Worm (Caenorhabditis elegans) whole organism, midembryonic: ENCODE measurements around the gene letm-1.

ENCODE experiments used
- T22C8.4 ChIP-seq: fragments of 200-800 bp; sonication (Bioruptor generic); IDR thresholded peaks from 2 replicates; pipeline ENCODE4 v1.3.6; 2022; ENCODE audit warnings: missing genetic modification characterization, missing compliant biosample characterization
- cog-1 ChIP-seq: sonication (generic microtip); optimal IDR thresholded peaks from 2 replicates; lab custom pipeline; 2016; ENCODE audit warnings: missing genetic modification characterization, missing compliant biosample characterization
- flt-1 ChIP-seq: fragments of 200-800 bp; sonication (Bioruptor generic); IDR thresholded peaks from 2 replicates; pipeline ENCODE4 v1.3.6; 2022; ENCODE audit warnings: missing genetic modification characterization, missing compliant biosample characterization
- klf-2 ChIP-seq: fragments of 200-800 bp; sonication (Bioruptor generic); conservative IDR thresholded peaks from 2 replicates; pipeline ENCODE4 v1.3.6; 2022; ENCODE audit warnings: missing genetic modification reagents, missing genetic modification characterization, missing compliant biosample characterization
- med-1 ChIP-seq: sonication (generic microtip); optimal IDR thresholded peaks from 2 replicates; lab custom pipeline; 2017; ENCODE audit warnings: missing genetic modification characterization, mild to moderate bottlenecking, missing compliant biosample characterization, antibody characterized with exemption, missing genetic modification reagents; ENCODE audit not compliant: insufficient read depth
- ref-1 ChIP-seq: fragments of 200-800 bp; sonication (Bioruptor generic); conservative IDR thresholded peaks from 2 replicates; pipeline ENCODE4 v1.3.6; 2022; ENCODE audit warnings: missing genetic modification reagents, missing genetic modification characterization, missing compliant biosample characterization
- tab-1 ChIP-seq: fragments of 200-800 bp; sonication (Bioruptor generic); IDR thresholded peaks from 2 replicates; pipeline ENCODE4 v1.3.6; 2022; ENCODE audit warnings: missing genetic modification characterization, missing compliant biosample characterization
- ztf-23 ChIP-seq: fragments of 200-800 bp; sonication (Bioruptor generic); IDR thresholded peaks from 2 replicates; pipeline ENCODE4 v1.3.6; 2022; ENCODE audit warnings: missing genetic modification reagents, missing genetic modification characterization, missing compliant biosample characterization
- ztf-29 ChIP-seq: fragments of 200-800 bp; sonication (Bioruptor generic); IDR thresholded peaks from 2 replicates; pipeline ENCODE4 v1.3.6; 2022; ENCODE audit warnings: missing genetic modification reagents, missing genetic modification characterization, missing compliant biosample characterization

The letm-1 gene

ce11 chrV:13636411-13636810, 24.6 kb upstream of the letm-1 start:
- no peak for TF ChIP-seq tab-1
- TF ChIP-seq ztf-23 (GFP tag; lab: Robert Waterston, UW) = no peak
- no peak for TF ChIP-seq T22C8.4

- no peak for TF ChIP-seq ztf-23 (GFP tag; lab: Robert Waterston, UW)
- no peak for TF ChIP-seq flt-1 (GFP tag; lab: Robert Waterston, UW)
- TF ChIP-seq cog-1 (tag; lab: Kevin White, UChicago) = no peak
- no peak for TF ChIP-seq ref-1
- no peak for TF ChIP-seq ztf-29 (GFP tag; lab: Robert Waterston, UW)
Observed at ce11 chrV:13638040-13638439, 23.0 kb upstream of the letm-1 start.

ce11 chrV:13645848-13646578, 15.0 kb upstream of the letm-1 start:
- TF ChIP-seq ztf-29 (GFP tag; lab: Robert Waterston, UW) = peak; percentile 47; the same call in 1 of the 2 replicates
- TF ChIP-seq ztf-23 (GFP tag; lab: Robert Waterston, UW) = peak; percentile 51; the same call in 1 of the 2 replicates
- TF ChIP-seq med-1 (GFP tag; lab: Kevin White, UChicago) = no peak
- peak; percentile 31 for TF ChIP-seq flt-1 (GFP tag; lab: Robert Waterston, UW)
- TF ChIP-seq klf-2 (GFP tag; lab: Robert Waterston, UW) = peak; percentile 70
- TF ChIP-seq cog-1 (tag; lab: Kevin White, UChicago) = no peak
- TF ChIP-seq T22C8.4 = no peak
- peak; percentile 68; the same call in 1 of the 2 replicates for TF ChIP-seq tab-1
- TF ChIP-seq ref-1 = no peak; the same call in 1 of the 2 replicates

DNA sequence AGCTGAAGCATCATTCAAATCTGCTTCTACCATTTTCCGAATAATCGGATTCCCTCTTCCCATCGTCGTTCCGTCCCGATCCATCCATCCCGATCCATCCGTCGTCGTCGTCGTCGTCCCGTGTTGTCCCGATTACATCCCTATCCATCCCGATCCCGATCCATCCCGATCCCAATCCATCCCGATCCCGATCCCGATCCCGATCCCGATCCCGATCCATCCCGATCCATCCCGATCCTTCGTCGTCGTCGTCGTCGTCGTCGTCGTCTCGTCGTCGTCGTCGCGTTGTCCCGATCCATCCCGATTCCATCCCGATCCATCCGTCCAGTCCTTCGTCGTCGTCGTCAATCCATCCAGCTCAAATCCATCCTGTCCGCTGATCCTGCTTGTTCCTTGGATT, 13.9 kb upstream of the letm-1 start:
- TF ChIP-seq ztf-29 (GFP tag; lab: Robert Waterston, UW) (no peak), flt-1 (GFP tag; lab: Robert Waterston, UW) (no peak), cog-1 (tag; lab: Kevin White, UChicago) (no peak), klf-2 (GFP tag; lab: Robert Waterston, UW) (no peak), T22C8.4 (no peak), med-1 (GFP tag; lab: Kevin White, UChicago) (no peak), tab-1 (no peak), ztf-23 (GFP tag; lab: Robert Waterston, UW) (no peak), ref-1 (no peak)

DNA sequence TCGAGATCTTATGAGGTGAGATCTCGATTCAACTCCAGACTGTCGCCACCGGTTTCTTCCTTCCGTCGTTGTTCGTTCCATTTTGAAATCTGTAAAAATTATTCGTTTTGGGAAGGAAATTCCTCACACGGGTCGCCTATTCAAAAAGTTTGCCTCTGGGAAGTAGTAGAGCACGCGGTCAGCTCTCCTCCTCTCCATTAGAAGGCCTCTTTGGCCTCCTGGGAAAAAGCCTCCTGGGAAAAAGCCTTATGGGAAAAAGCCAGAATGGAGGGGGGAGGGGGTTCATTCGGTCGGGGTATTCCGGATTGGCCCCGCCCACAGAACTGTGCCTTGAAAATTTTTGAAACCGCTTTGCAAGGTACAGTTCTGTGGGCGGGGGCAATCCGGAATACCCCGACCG, 13.4 kb upstream of the letm-1 start:
- no peak for TF ChIP-seq cog-1 (tag; lab: Kevin White, UChicago)
- TF ChIP-seq klf-2 (GFP tag; lab: Robert Waterston, UW) = no peak
- no peak for TF ChIP-seq ztf-23 (GFP tag; lab: Robert Waterston, UW)
- no peak for TF ChIP-seq flt-1 (GFP tag; lab: Robert Waterston, UW)
- TF ChIP-seq ztf-29 (GFP tag; lab: Robert Waterston, UW) = no peak
- TF ChIP-seq med-1 (GFP tag; lab: Kevin White, UChicago) = no peak
- TF ChIP-seq T22C8.4 = no peak
- TF ChIP-seq ref-1 = no peak
- no peak for TF ChIP-seq tab-1

DNA sequence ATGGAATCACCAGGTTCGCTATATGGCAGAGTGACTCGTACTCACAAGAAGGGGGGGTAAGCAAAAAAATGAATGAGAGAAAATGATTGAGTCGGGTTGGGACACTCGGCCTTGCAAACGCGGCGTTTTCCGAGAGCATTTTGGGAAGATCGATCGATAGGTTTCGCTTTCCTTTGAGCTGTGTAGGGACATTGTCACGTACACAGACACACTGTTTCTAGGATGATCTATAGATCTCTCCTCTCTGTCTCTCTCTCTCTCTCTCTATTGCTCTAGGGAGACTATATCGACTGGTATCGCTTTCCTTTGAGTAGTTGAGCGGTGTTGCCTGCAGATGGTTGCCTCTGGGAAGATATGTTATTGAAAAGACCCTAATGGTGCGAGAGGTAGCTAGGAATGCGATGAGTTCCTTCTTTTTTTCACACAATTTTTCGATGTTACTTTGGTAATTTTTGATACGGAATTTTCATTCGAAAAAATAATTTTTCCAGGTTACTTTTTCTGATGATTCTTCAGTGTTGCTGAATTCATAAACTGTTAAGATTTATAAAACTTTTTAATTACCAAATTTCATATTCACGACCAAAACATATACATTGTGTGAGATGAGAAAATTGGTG, 11.2 kb upstream of the letm-1 start, which contains the start of gene H37A05.4:
TSS of gene H37A05.4 (minus strand) at position 51 of the 620 bp plus-strand sequence.
- TF ChIP-seq klf-2 (GFP tag; lab: Robert Waterston, UW) (no peak), T22C8.4 (no peak), flt-1 (GFP tag; lab: Robert Waterston, UW) (no peak), ztf-23 (GFP tag; lab: Robert Waterston, UW) (no peak), ref-1 (no peak), cog-1 (tag; lab: Kevin White, UChicago) (no peak), tab-1 (no peak), med-1 (GFP tag; lab: Kevin White, UChicago) (no peak), ztf-29 (GFP tag; lab: Robert Waterston, UW) (no peak)

DNA sequence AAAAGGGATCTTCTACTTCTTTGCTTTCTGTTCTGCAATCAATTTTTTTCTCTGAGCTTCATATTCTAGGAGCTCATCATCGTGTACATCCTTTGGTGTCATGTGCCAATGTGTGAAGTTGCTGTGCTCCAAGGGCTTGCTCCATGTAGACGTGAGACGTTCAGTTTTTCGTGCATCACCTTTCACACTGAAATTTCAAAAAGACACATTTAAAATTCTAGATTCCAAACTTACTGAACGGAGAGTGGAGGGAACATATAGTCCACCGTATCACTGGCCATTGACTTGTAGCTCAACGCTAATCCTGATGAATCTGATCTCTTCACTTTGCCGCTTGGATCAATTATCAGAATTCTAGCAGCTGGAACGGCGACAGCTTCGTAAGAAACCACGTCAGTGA, 10.3 kb upstream of the letm-1 start:
- TF ChIP-seq ztf-29 (GFP tag; lab: Robert Waterston, UW) (no peak), flt-1 (GFP tag; lab: Robert Waterston, UW) (no peak), ref-1 (no peak), cog-1 (tag; lab: Kevin White, UChicago) (no peak), T22C8.4 (no peak), klf-2 (GFP tag; lab: Robert Waterston, UW) (no peak), ztf-23 (GFP tag; lab: Robert Waterston, UW) (no peak), tab-1 (no peak), med-1 (GFP tag; lab: Kevin White, UChicago) (no peak)

DNA sequence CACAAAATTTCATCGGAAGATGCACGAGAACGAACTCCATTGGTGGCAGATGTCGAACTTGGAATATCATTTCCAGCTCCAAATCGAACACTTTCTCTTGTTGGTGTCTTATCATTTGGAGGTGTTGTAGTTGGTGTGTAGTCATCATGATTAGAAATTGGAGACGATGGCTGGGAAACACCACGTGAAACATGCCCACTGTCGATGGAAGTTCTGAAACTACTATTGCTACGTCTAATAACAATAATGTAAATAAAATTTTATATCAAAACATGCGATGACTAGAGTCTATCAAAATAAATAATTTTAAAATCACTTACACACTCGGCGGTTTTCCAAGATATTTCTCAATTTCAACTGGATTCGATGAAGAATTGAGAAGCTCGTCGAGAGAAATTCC, 8.7 kb upstream of the letm-1 start:
- TF ChIP-seq T22C8.4 (no peak), flt-1 (GFP tag; lab: Robert Waterston, UW) (no peak), med-1 (GFP tag; lab: Kevin White, UChicago) (no peak), ref-1 (no peak)

DNA sequence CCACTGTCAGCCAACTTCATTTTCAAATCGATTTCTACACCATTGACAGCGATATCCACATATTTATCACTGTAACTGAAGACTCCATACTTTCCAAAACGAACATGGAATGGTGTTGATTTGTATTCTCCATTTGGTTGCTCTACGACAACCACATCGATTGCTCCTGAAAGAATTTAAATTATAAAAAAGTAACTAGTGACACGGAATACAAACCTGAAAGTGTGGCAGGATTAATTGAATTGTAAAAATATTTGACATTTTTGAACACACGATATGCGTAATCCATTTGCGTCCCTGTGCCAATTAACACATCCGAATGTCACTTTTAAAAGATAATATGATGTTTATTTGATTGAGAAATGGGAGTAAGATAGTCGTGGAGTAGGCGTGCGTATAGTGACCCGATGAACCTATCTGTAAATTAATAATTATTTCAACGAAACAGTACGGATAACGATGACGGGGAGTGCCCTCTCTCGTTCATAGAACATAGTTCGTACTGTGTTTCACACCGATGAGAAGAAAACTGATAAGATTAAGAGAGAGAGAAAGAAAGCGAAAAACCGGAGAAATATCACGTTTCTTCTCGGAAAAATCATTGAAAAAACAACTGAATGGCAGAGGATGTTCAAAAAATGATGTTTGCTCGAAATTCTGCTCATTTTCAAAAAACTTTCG, 7.2 kb upstream of the letm-1 start, which contains the start of gene lpin-1:
TSS of gene lpin-1 (minus strand) at position 417 of the 681 bp plus-strand sequence.
- TF ChIP-seq cog-1 (tag; lab: Kevin White, UChicago) (no peak), klf-2 (GFP tag; lab: Robert Waterston, UW) (no peak), med-1 (GFP tag; lab: Kevin White, UChicago) (no peak), flt-1 (GFP tag; lab: Robert Waterston, UW) (no peak), T22C8.4 (no peak), tab-1 (no peak), ztf-23 (GFP tag; lab: Robert Waterston, UW) (no peak), ref-1 (no peak), ztf-29 (GFP tag; lab: Robert Waterston, UW) (no peak)
